Fruit fly (Drosophila melanogaster): ENCODE measurements around the gene scpr-A.

DNA sequence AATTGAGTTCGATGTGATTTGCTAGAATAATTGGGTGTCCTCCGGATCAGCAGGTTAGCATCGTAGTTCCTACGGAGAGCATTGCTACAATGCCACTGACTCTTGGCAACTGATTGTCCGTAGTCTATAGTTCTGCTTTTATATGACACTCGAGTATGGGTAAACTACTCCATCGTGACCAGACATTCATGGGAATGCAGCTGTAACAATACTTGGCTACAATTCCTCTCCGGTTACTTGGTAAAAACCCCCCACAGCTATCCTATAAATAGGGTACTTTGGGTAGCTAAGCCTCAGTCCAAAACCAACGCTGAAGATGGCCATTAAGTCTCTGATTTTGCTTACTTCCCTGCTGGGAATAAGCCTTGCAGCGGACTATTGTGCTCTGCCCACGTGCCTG lies 15.8 kb upstream of the scpr-A start, which contains the start of gene scpr-C:
- TF ChIP-seq psq (optimal IDR thresholded peaks at IDR 0.05) = no peak
- no peak for TF ChIP-seq usp (GFP tag; optimal IDR thresholded peaks at IDR 0.05)
